Worm (Caenorhabditis elegans) whole organism, L4/young adult: Measurements from ENCODE around the gene ints-2.

Experiments used
- W03F9.2 ChIP-seq: fragments of 150-350 bp; optimal IDR thresholded peaks from 2 replicates; lab custom pipeline; 2014; ENCODE audit warnings: missing biosample characterization, missing genetic modification characterization
- dao-5 ChIP-seq: sonication (generic microtip); optimal IDR thresholded peaks from 2 replicates; lab custom pipeline; 2016; ENCODE audit warnings: missing genotype, missing genetic modification characterization, moderate library complexity, missing compliant biosample characterization
- him-1 ChIP-seq: sonication (generic microtip); optimal IDR thresholded peaks from 2 replicates; lab custom pipeline; 2016; ENCODE audit warnings: missing genotype, missing genetic modification reagents, missing genetic modification characterization, missing compliant biosample characterization

DNA sequence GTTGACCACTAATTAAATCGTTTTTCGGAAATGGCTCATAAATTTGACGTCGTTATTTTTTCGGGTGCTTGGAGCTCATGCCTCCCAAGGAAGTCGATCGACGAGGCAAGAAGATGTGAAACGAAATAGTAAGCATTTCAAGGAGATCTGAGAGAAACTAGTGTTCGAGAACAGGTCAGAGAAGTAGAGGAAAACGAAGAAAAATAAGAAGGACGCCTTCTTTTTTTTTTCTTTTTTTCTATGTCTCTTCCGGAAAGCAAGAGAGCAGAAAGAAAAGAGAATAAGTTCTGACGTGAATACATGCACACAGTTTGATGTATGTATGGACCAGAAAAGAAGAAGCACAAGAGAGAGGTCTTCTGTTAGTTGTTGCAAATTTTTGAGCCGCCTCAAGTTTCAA lies 41.9 kb upstream of the ints-2 start:
- TF ChIP-seq him-1 (tag; lab: Kevin White, UChicago): peak; percentile 79
- no peak for TF ChIP-seq dao-5 (tag; lab: Kevin White, UChicago)
- TF ChIP-seq W03F9.2: peak; percentile 7
